Fruit fly (Drosophila melanogaster) whole organism, pupa: ENCODE data around the gene nau.
A peak's percentile ranks its signal among the peaks of the same experiment; 100 is the strongest.

Experiments
- CG10348 ChIP-seq: fragments of 200-800 bp; sonication (Bioruptor generic); IDR thresholded peaks from 2 replicates; pipeline ENCODE4 v1.3.6; 2022; ENCODE audit warnings: missing biosample characterization, missing genetic modification characterization
- CG12605 ChIP-seq: fragments of 200-800 bp; sonication (Bioruptor generic); IDR thresholded peaks from 2 replicates; pipeline ENCODE4 v1.3.6; 2022; ENCODE audit warnings: missing biosample characterization, missing genetic modification characterization
- CG13204 ChIP-seq: fragments of 200-800 bp; sonication (Bioruptor generic); optimal IDR thresholded peaks from 2 replicates; lab custom pipeline; 2018; ENCODE audit warnings: missing biosample characterization, mild to moderate bottlenecking, missing genetic modification characterization, moderate library complexity
- CG14655 ChIP-seq: fragments of 200-800 bp; sonication (Bioruptor generic); optimal IDR thresholded peaks from 3 replicates; lab custom pipeline; 2017; ENCODE audit warnings: mild to moderate bottlenecking, missing biosample characterization, missing genetic modification reagents, missing genetic modification characterization
- CG15710 ChIP-seq: fragments of 200-800 bp; sonication (Bioruptor generic); optimal IDR thresholded peaks from 2 replicates; lab custom pipeline; 2018; ENCODE audit warnings: missing biosample characterization, mild to moderate bottlenecking, missing genetic modification characterization, moderate library complexity
- CG17806 ChIP-seq: fragments of 200-800 bp; sonication (Bioruptor generic); optimal IDR thresholded peaks from 2 replicates; lab custom pipeline; 2018; ENCODE audit warnings: missing biosample characterization, mild to moderate bottlenecking, missing genetic modification characterization, moderate library complexity
- CG32121 ChIP-seq: fragments of 200-800 bp; sonication (Bioruptor generic); IDR thresholded peaks from 2 replicates; pipeline ENCODE4 v1.3.6; 2022; ENCODE audit warnings: missing biosample characterization, missing genetic modification characterization
- CG34367 ChIP-seq: fragments of 200-800 bp; sonication (Bioruptor generic); optimal IDR thresholded peaks from 2 replicates; lab custom pipeline; 2018; ENCODE audit warnings: missing biosample characterization, mild to moderate bottlenecking, missing genetic modification characterization
- CG4496 ChIP-seq: fragments of 200-800 bp; sonication (Bioruptor generic); IDR thresholded peaks from 3 replicates; pipeline ENCODE4 v1.3.6; 2022; ENCODE audit warnings: missing biosample characterization, missing genetic modification characterization
- CG8159 ChIP-seq: fragments of 200-800 bp; sonication (Bioruptor generic); optimal IDR thresholded peaks from 3 replicates; lab custom pipeline; 2018; ENCODE audit warnings: missing biosample characterization, mild to moderate bottlenecking, missing genetic modification characterization, moderate library complexity
- CG8301 ChIP-seq: fragments of 200-800 bp; sonication (Bioruptor generic); optimal IDR thresholded peaks from 2 replicates; lab custom pipeline; 2018; ENCODE audit warnings: missing biosample characterization, mild to moderate bottlenecking, missing genetic modification characterization
- CG9948 ChIP-seq: fragments of 200-800 bp; sonication (Bioruptor generic); optimal IDR thresholded peaks from 2 replicates; lab custom pipeline; 2018; ENCODE audit warnings: missing biosample characterization, mild to moderate bottlenecking, missing genetic modification characterization, moderate library complexity
- D1 ChIP-seq: fragments of 200-800 bp; sonication (Bioruptor generic); optimal IDR thresholded peaks from 2 replicates; lab custom pipeline; 2018; ENCODE audit warnings: missing biosample characterization, mild to moderate bottlenecking, missing genetic modification characterization, moderate library complexity
- EcR ChIP-seq: fragments of 200-800 bp; sonication (Bioruptor generic); optimal IDR thresholded peaks from 3 replicates; lab custom pipeline; 2019; ENCODE audit warnings: missing biosample characterization, missing genetic modification characterization, mild to moderate bottlenecking, moderate library complexity, missing genetic modification reagents
- Ets98B ChIP-seq: fragments of 200-800 bp; sonication (Bioruptor generic); IDR thresholded peaks from 2 replicates; pipeline ENCODE4 v1.3.6; 2022; ENCODE audit warnings: missing biosample characterization, missing genetic modification characterization
- Pif1A ChIP-seq: fragments of 200-800 bp; sonication (Bioruptor generic); optimal IDR thresholded peaks from 3 replicates; lab custom pipeline; 2016; ENCODE audit warnings: missing biosample characterization, missing genetic modification characterization
- Pif1B ChIP-seq: fragments of 200-800 bp; sonication (Bioruptor generic); optimal IDR thresholded peaks from 3 replicates; lab custom pipeline; 2016; ENCODE audit warnings: missing biosample characterization, missing genetic modification characterization
- Snoo ChIP-seq: fragments of 200-800 bp; sonication (Bioruptor generic); optimal IDR thresholded peaks from 3 replicates; lab custom pipeline; 2017; ENCODE audit warnings: missing biosample characterization, mild to moderate bottlenecking, missing genetic modification characterization, inconsistent platforms
- fd96Ca ChIP-seq: fragments of 200-800 bp; sonication (Bioruptor generic); IDR thresholded peaks from 3 replicates; pipeline ENCODE4 v1.3.6; 2022; ENCODE audit warnings: missing biosample characterization, missing genetic modification characterization
- gl ChIP-seq: fragments of 200-800 bp; sonication (Bioruptor generic); optimal IDR thresholded peaks from 2 replicates; lab custom pipeline; 2018; ENCODE audit warnings: missing biosample characterization, mild to moderate bottlenecking, missing genetic modification characterization
- rn ChIP-seq: fragments of 200-800 bp; sonication (Bioruptor generic); IDR thresholded peaks from 2 replicates; pipeline ENCODE4 v1.3.6; 2022; ENCODE audit warnings: missing biosample characterization, missing genetic modification characterization

nau gene

DNA sequence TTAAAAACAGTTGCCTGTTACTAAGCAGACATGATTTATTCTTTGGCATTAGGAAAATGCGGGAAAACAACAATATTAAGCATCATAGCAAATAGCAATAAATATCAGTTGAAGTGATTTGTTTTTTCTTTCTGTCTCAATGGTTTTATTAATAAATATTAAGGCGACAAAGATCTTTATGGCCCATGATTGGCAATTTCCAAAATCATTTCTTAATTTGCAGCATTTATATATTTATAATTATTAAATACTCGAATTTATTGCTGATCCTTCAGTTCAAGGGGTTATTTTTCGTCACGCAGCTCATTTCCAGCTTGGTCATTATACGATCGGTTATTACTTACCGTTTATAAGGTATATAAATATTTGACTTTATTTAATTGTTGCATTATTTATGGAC, 9.5 kb upstream of the nau start:
- TF ChIP-seq CG10348 (GFP tag; lab: Robert Waterston, UW) (no peak), CG13204 (GFP tag; lab: Kevin White, UChicago) (no peak), CG15710 (no peak)

DNA sequence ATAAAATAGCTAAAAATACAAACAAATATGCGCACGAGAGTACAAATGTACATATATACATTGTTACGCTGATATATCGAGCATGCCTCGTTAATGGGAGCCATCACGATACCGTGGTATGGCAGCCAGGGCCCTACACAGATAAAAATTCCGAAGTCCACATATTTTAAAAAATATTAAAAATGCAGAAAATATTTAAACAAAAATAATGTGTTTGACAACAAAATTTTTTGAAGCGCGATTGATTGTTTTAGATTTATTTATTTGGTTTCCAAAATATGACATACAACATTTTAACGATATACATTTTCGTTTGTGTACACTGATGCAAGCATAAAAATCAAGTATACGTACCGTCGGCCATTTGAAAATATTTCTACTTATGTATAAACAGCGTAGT, 8.6 kb upstream of the nau start:
- TF ChIP-seq rn (GFP tag; lab: Robert Waterston, UW) (peak; percentile 33; the same call in 1 of the 2 replicates), Pif1B (GFP tag; lab: Kevin White, UChicago) (peak; percentile 45), EcR (GFP tag; lab: Kevin White, UChicago) (no peak), fd96Ca (GFP tag; lab: Robert Waterston, UW) (0 out of 3 replicates have a peak, but pooled peaks have one; percentile 50), CG8159 (tag; lab: Kevin White, UChicago) (peak; percentile 69), CG9948 (tag; lab: Kevin White, UChicago) (peak; percentile 63), CG12605 (GFP tag; lab: Robert Waterston, UW) (peak; percentile 67), CG32121 (peak; percentile 84), Snoo (tag; lab: Kevin White, UChicago) (peak; percentile 40), CG4496 (GFP tag; lab: Robert Waterston, UW) (peak; percentile 83), CG14655 (GFP tag; lab: Kevin White, UChicago) (peak; percentile 67), D1 (tag; lab: Kevin White, UChicago) (no peak), Pif1A (GFP tag; lab: Kevin White, UChicago) (peak; percentile 63), CG13204 (GFP tag; lab: Kevin White, UChicago) (no peak), Ets98B (GFP tag; lab: Robert Waterston, UW) (peak; percentile 75), CG17806 (peak; percentile 34), CG8301 (tag; lab: Kevin White, UChicago) (peak; percentile 70), CG10348 (GFP tag; lab: Robert Waterston, UW) (no peak), CG15710 (peak; percentile 60), CG34367 (tag; lab: Kevin White, UChicago) (peak; percentile 27), gl (tag; lab: Kevin White, UChicago) (no peak)

DNA sequence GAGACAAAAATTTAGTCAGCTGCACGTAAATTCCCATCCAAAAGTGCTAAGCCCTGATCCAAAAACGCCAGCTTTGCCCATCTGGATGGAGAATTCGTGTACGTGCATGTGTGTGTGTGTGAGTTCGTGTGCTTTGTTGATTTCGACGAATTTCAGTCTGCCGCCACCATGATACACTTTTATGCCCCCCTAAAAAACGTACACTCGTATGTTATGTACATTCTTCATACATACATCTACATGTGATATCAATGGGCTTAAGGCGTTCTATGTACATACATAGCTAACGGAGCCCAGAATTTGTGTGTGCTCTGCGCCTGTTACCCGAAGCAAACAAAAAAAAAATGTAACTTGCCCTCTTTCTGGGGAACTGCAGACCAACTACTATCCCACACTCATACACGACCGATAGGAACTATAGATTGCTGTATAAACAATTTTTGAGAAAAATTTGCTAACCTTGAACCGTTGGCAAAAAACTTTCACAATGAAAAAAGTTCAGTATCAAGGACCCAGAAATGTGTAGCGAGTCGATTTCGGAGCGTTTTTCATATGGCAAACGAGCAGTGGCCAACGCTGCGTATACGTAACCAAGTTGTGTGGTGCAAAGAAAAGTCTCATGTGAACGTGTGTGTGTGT, 7.7 kb upstream of the nau start:
- TF ChIP-seq gl (tag; lab: Kevin White, UChicago) (no peak), CG34367 (tag; lab: Kevin White, UChicago) (no peak), CG8159 (tag; lab: Kevin White, UChicago) (no peak), Ets98B (GFP tag; lab: Robert Waterston, UW) (no peak), CG13204 (GFP tag; lab: Kevin White, UChicago) (no peak), Snoo (tag; lab: Kevin White, UChicago) (no peak), Pif1A (GFP tag; lab: Kevin White, UChicago) (no peak), EcR (GFP tag; lab: Kevin White, UChicago) (no peak), CG9948 (tag; lab: Kevin White, UChicago) (no peak), rn (GFP tag; lab: Robert Waterston, UW) (no peak), fd96Ca (GFP tag; lab: Robert Waterston, UW) (no peak), D1 (tag; lab: Kevin White, UChicago) (no peak), CG17806 (no peak), Pif1B (GFP tag; lab: Kevin White, UChicago) (no peak), CG8301 (tag; lab: Kevin White, UChicago) (no peak), CG4496 (GFP tag; lab: Robert Waterston, UW) (no peak)

DNA sequence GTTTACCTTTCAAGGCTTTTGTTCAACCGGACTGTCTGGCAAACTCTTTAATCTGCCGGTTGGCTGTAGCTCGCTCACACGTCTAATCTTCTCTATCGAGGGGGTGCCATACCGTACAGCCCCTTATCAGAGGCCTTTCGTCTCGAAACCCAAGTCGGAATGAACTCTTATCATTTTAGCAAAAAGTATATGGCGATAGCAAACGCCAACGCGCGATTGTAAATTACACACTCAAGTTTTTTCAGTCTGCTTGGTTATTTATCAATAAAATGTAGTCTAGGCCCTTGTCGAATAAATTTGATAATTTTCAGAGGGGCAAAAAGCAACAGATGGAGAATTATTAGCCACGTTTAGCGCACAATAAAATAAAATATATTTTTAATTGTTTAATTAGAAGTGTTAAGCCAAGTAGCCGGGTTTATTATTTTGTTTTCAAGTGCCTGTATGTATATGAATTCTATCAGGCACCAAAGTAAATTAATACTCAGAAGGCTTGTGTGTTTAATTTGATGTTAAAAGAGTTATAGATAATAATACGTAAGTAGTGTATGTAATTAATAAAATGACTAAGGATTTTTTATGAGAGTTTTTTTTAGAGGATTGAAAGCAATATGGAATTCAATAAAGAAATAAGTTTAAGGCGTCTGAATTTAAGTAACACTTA, 6.8 kb upstream of the nau start:
- TF ChIP-seq Pif1B (GFP tag; lab: Kevin White, UChicago) (no peak), CG10348 (GFP tag; lab: Robert Waterston, UW) (no peak), EcR (GFP tag; lab: Kevin White, UChicago) (peak; percentile 61), CG8159 (tag; lab: Kevin White, UChicago) (no peak)
- TF ChIP-seq, all 21 proteins: peak for 1

- TF ChIP-seq CG8159 (tag; lab: Kevin White, UChicago) (peak; percentile 42), fd96Ca (GFP tag; lab: Robert Waterston, UW) (peak; percentile 56), CG14655 (GFP tag; lab: Kevin White, UChicago) (peak; percentile 40), Pif1B (GFP tag; lab: Kevin White, UChicago) (peak; percentile 29), CG15710 (peak; percentile 23), rn (GFP tag; lab: Robert Waterston, UW) (no peak), CG34367 (tag; lab: Kevin White, UChicago) (peak; percentile 41), CG17806 (peak; percentile 36), CG13204 (GFP tag; lab: Kevin White, UChicago) (no peak), CG4496 (GFP tag; lab: Robert Waterston, UW) (peak; percentile 55; the same call in 1 of the 3 replicates), D1 (tag; lab: Kevin White, UChicago) (no peak), Snoo (tag; lab: Kevin White, UChicago) (no peak), Pif1A (GFP tag; lab: Kevin White, UChicago) (no peak), EcR (GFP tag; lab: Kevin White, UChicago) (peak; percentile 73), CG10348 (GFP tag; lab: Robert Waterston, UW) (no peak), Ets98B (GFP tag; lab: Robert Waterston, UW) (peak; percentile 60), CG9948 (tag; lab: Kevin White, UChicago) (no peak), CG12605 (GFP tag; lab: Robert Waterston, UW) (no peak; the same call in 1 of the 2 replicates), CG32121 (peak; percentile 68), gl (tag; lab: Kevin White, UChicago) (peak; percentile 79), CG8301 (tag; lab: Kevin White, UChicago) (peak; percentile 40)
These were observed 5.4 kb upstream of the nau start for dm6 chr3R:23723381-23724034.
